Fruit fly (Drosophila melanogaster) whole organism, embryonic: Measurements from ENCODE around the gene CG33282.

Source experiments
- Atf6 ChIP-seq: fragments of 200-800 bp; sonication (Bioruptor generic); IDR thresholded peaks from 2 replicates; pipeline ENCODE4 v1.3.6; 2022; ENCODE audit warnings: missing biosample characterization, missing genetic modification characterization
- Bgb ChIP-seq: fragments of 200-800 bp; sonication (Bioruptor generic); IDR thresholded peaks from 2 replicates; pipeline ENCODE4 v1.3.6; 2022; ENCODE audit warnings: missing biosample characterization, missing genetic modification characterization; ENCODE audit not compliant: partially characterized antibody
- Blimp-1 ChIP-seq: fragments of 200-800 bp; sonication (Bioruptor generic); optimal IDR thresholded peaks from 3 replicates; lab custom pipeline; 2018; ENCODE audit warnings: missing biosample characterization, missing genetic modification characterization, mild to moderate bottlenecking, moderate library complexity, missing genetic modification reagents
- CG10321 ChIP-seq: fragments of 200-800 bp; sonication (Bioruptor generic); IDR thresholded peaks from 2 replicates; pipeline ENCODE4 v1.3.6; 2022; ENCODE audit warnings: missing biosample characterization, missing genetic modification characterization
- CG13123 ChIP-seq: fragments of 200-800 bp; sonication (Bioruptor generic); optimal IDR thresholded peaks from 2 replicates; lab custom pipeline; 2016; ENCODE audit warnings: missing biosample characterization, missing genetic modification characterization
- CG13424 ChIP-seq: fragments of 200-800 bp; sonication (Bioruptor generic); optimal IDR thresholded peaks from 2 replicates; lab custom pipeline; 2019; ENCODE audit warnings: missing biosample characterization, mild to moderate bottlenecking, missing genetic modification characterization, moderate library complexity
- CG14441 ChIP-seq: fragments of 200-800 bp; sonication (Bioruptor generic); IDR thresholded peaks from 2 replicates; pipeline ENCODE4 v1.3.6; 2022; ENCODE audit warnings: missing biosample characterization, missing genetic modification characterization
- CG14710 ChIP-seq: fragments of 200-800 bp; sonication (Bioruptor generic); optimal IDR thresholded peaks from 3 replicates; lab custom pipeline; 2019; ENCODE audit warnings: missing biosample characterization, mild to moderate bottlenecking, missing genetic modification characterization, moderate library complexity
- CG15601 ChIP-seq: fragments of 200-800 bp; sonication (Bioruptor generic); optimal IDR thresholded peaks from 3 replicates; lab custom pipeline; 2019; ENCODE audit warnings: missing biosample characterization, mild to moderate bottlenecking, missing genetic modification characterization, moderate library complexity
- CG1603 ChIP-seq: fragments of 200-800 bp; sonication (Bioruptor generic); optimal IDR thresholded peaks from 2 replicates; lab custom pipeline; 2019; ENCODE audit warnings: missing biosample characterization, mild to moderate bottlenecking, missing genetic modification characterization, moderate library complexity
- CG18599 ChIP-seq: fragments of 200-800 bp; sonication (Bioruptor generic); optimal IDR thresholded peaks from 3 replicates; lab custom pipeline; 2017; ENCODE audit warnings: missing biosample characterization, missing genetic modification characterization, mild to moderate bottlenecking, moderate library complexity, missing genetic modification reagents
- CG2116 ChIP-seq: fragments of 200-800 bp; sonication (Bioruptor generic); optimal IDR thresholded peaks from 3 replicates; lab custom pipeline; 2018; ENCODE audit warnings: missing biosample characterization, mild to moderate bottlenecking, missing genetic modification characterization
- CG3163 ChIP-seq: fragments of 200-800 bp; sonication (Bioruptor generic); optimal IDR thresholded peaks from 3 replicates; lab custom pipeline; 2016; ENCODE audit warnings: missing biosample characterization, missing genetic modification characterization
- CG32767 ChIP-seq: fragments of 200-800 bp; sonication (Bioruptor generic); IDR thresholded peaks from 2 replicates; pipeline ENCODE4 v1.3.6; 2022; ENCODE audit warnings: missing biosample characterization, missing genetic modification characterization
- CG43689 ChIP-seq: fragments of 200-800 bp; sonication (Bioruptor generic); IDR thresholded peaks from 2 replicates; pipeline ENCODE4 v1.3.6; 2022; ENCODE audit warnings: missing biosample characterization, missing genetic modification characterization
- CG4820 ChIP-seq: fragments of 200-800 bp; sonication (Bioruptor generic); optimal IDR thresholded peaks from 3 replicates; lab custom pipeline; 2016; ENCODE audit warnings: missing biosample characterization, missing genetic modification characterization
- CG4854 ChIP-seq: fragments of 200-800 bp; sonication (Bioruptor generic); optimal IDR thresholded peaks from 2 replicates; lab custom pipeline; 2016; ENCODE audit warnings: missing biosample characterization, missing genetic modification characterization, inconsistent platforms
- CG5245 ChIP-seq: fragments of 200-800 bp; sonication (Bioruptor generic); optimal IDR thresholded peaks from 3 replicates; lab custom pipeline; 2016; ENCODE audit warnings: missing biosample characterization, missing genetic modification characterization
- CG7271 ChIP-seq: fragments of 200-800 bp; sonication (Bioruptor generic); optimal IDR thresholded peaks from 2 replicates; lab custom pipeline; 2018; ENCODE audit warnings: missing biosample characterization, mild to moderate bottlenecking, missing genetic modification characterization, moderate library complexity
- CG8478 ChIP-seq: fragments of >200 bp; optimal IDR thresholded peaks from 2 replicates; lab custom pipeline; 2018
- CG9437 ChIP-seq: fragments of 200-800 bp; sonication (Bioruptor generic); optimal IDR thresholded peaks from 2 replicates; lab custom pipeline; 2018; ENCODE audit warnings: missing biosample characterization, mild to moderate bottlenecking, missing genetic modification characterization
- CG9932 ChIP-seq: fragments of 200-800 bp; sonication (Bioruptor generic); IDR thresholded peaks from 2 replicates; pipeline ENCODE4 v1.3.6; 2022; ENCODE audit warnings: missing biosample characterization, missing genetic modification characterization
- D19A ChIP-seq: fragments of 200-800 bp; optimal IDR thresholded peaks from 3 replicates; lab custom pipeline; 2019; ENCODE audit warnings: missing biosample characterization, mild to moderate bottlenecking, missing genetic modification characterization, moderate library complexity
- Dip2 ChIP-seq: fragments of 200-800 bp; sonication (Bioruptor generic); IDR thresholded peaks from 2 replicates; pipeline ENCODE4 v1.3.6; 2022; ENCODE audit warnings: missing biosample characterization, missing genetic modification characterization
- Hr3 ChIP-seq: fragments of 200-800 bp; sonication (Bioruptor generic); optimal IDR thresholded peaks from 3 replicates; lab custom pipeline; 2016; ENCODE audit warnings: missing biosample characterization, missing genetic modification characterization
- Hr51 ChIP-seq, 2 experiments: fragments of 200-800 bp; sonication (Bioruptor generic); optimal IDR thresholded peaks; 2 replicates in 1 of 2; 3 replicates in 1 of 2; lab custom pipeline; 2016 to 2018; ENCODE audit warnings: missing biosample characterization in 2 of 2, missing genetic modification characterization in 2 of 2, mild to moderate bottlenecking in 1 of 2, moderate library complexity in 1 of 2
- Max ChIP-seq: fragments of 200-800 bp; sonication (Bioruptor generic); optimal IDR thresholded peaks from 2 replicates; lab custom pipeline; 2016; ENCODE audit warnings: missing biosample characterization, mild to moderate bottlenecking, missing genetic modification characterization
- NC2α ChIP-seq: fragments of 200-800 bp; sonication (Bioruptor generic); optimal IDR thresholded peaks from 2 replicates; lab custom pipeline; 2016; ENCODE audit warnings: missing biosample characterization, missing genetic modification characterization
- Neu2 ChIP-seq: fragments of 200-800 bp; sonication (Bioruptor generic); optimal IDR thresholded peaks from 3 replicates; lab custom pipeline; 2016; ENCODE audit warnings: missing biosample characterization, missing genetic modification characterization, borderline replicate concordance
- Ptx1 ChIP-seq: fragments of 200-800 bp; sonication (Bioruptor generic); IDR thresholded peaks from 2 replicates; pipeline ENCODE4 v1.3.6; 2022; ENCODE audit warnings: missing biosample characterization, missing genetic modification characterization
- Sin3A ChIP-seq: fragments of >200 bp; optimal IDR thresholded peaks from 2 replicates; lab custom pipeline; 2018
- Stat92E ChIP-seq, 3 experiments: fragments of >200 bp in 2 of 3; fragments of 200-800 bp in 1 of 3; sonication (Bioruptor generic) in 1 of 3; optimal IDR thresholded peaks; 2 replicates each; lab custom pipeline; 2017 to 2019; ENCODE audit warnings: missing biosample characterization in 3 of 3, missing genetic modification characterization in 3 of 3, mild to moderate bottlenecking in 1 of 3, moderate library complexity in 1 of 3
- Tbp ChIP-seq: fragments of >200 bp; optimal IDR thresholded peaks from 2 replicates; lab custom pipeline; 2018; ENCODE audit warnings: missing biosample characterization, missing genetic modification characterization
- ara ChIP-seq: fragments of 200-800 bp; sonication (Bioruptor generic); IDR thresholded peaks from 2 replicates; pipeline ENCODE4 v1.3.6; 2022; ENCODE audit warnings: missing biosample characterization, missing genetic modification characterization
- dpn ChIP-seq, 2 experiments: fragments of 200-800 bp; sonication (Bioruptor generic); optimal IDR thresholded peaks; 3 replicates each; lab custom pipeline; 2016; ENCODE audit warnings: missing biosample characterization in 2 of 2, missing genetic modification characterization in 2 of 2
- en ChIP-seq: fragments of 200-800 bp; sonication (Bioruptor generic); optimal IDR thresholded peaks from 2 replicates; lab custom pipeline; 2016; ENCODE audit warnings: missing biosample characterization, missing genetic modification characterization
- fd3F ChIP-seq: fragments of 200-800 bp; sonication (Bioruptor generic); optimal IDR thresholded peaks from 2 replicates; lab custom pipeline; 2018; ENCODE audit warnings: missing biosample characterization, mild to moderate bottlenecking, missing genetic modification characterization, moderate library complexity
- gt ChIP-seq: fragments of 200-800 bp; sonication (Bioruptor generic); IDR thresholded peaks from 2 replicates; pipeline ENCODE4 v1.3.6; 2022; ENCODE audit warnings: missing biosample characterization, missing genetic modification characterization
- jigr1 ChIP-seq: fragments of 200-800 bp; sonication (Bioruptor generic); IDR thresholded peaks from 3 replicates; pipeline ENCODE4 v1.3.6; 2022; ENCODE audit warnings: missing biosample characterization, missing genetic modification characterization
- kay ChIP-seq: fragments of 200-800 bp; sonication (Bioruptor generic); optimal IDR thresholded peaks from 2 replicates; lab custom pipeline; 2016; ENCODE audit warnings: missing biosample characterization, missing genetic modification characterization
- luna ChIP-seq: fragments of 200-800 bp; sonication (Bioruptor generic); optimal IDR thresholded peaks from 2 replicates; lab custom pipeline; 2016; ENCODE audit warnings: missing biosample characterization, missing genetic modification characterization
- onecut ChIP-seq: fragments of 200-800 bp; sonication (Bioruptor generic); IDR thresholded peaks from 2 replicates; pipeline ENCODE4 v1.3.6; 2022; ENCODE audit warnings: missing biosample characterization, missing genetic modification characterization
- pita ChIP-seq: fragments of 200-800 bp; sonication (Bioruptor generic); optimal IDR thresholded peaks from 2 replicates; lab custom pipeline; 2017; ENCODE audit warnings: missing biosample characterization, mild to moderate bottlenecking, missing genetic modification characterization
- pzg ChIP-seq: fragments of 200-800 bp; sonication (Bioruptor generic); optimal IDR thresholded peaks from 3 replicates; lab custom pipeline; 2018; ENCODE audit warnings: missing biosample characterization, mild to moderate bottlenecking, missing genetic modification characterization, moderate library complexity
- ranshi ChIP-seq: fragments of 200-800 bp; sonication (Bioruptor generic); IDR thresholded peaks from 2 replicates; pipeline ENCODE4 v1.3.6; 2022; ENCODE audit warnings: missing biosample characterization, missing genetic modification characterization
- schlank ChIP-seq: fragments of 200-800 bp; sonication (Bioruptor generic); optimal IDR thresholded peaks from 2 replicates; lab custom pipeline; 2018; ENCODE audit warnings: missing biosample characterization, mild to moderate bottlenecking, missing genetic modification characterization
- so ChIP-seq: fragments of 200-800 bp; sonication (Bioruptor generic); IDR thresholded peaks from 3 replicates; pipeline ENCODE4 v1.3.6; 2022; ENCODE audit warnings: missing biosample characterization, missing genetic modification characterization
- unc-4 ChIP-seq: fragments of 200-800 bp; sonication (Bioruptor generic); IDR thresholded peaks from 2 replicates; pipeline ENCODE4 v1.3.6; 2022; ENCODE audit warnings: missing biosample characterization, missing genetic modification characterization; ENCODE audit not compliant: partially characterized antibody
- vfl ChIP-seq: fragments of 200-800 bp; sonication (Bioruptor generic); optimal IDR thresholded peaks from 2 replicates; lab custom pipeline; 2016; ENCODE audit warnings: missing biosample characterization, missing genetic modification characterization
- wek ChIP-seq: fragments of 200-800 bp; sonication (Bioruptor generic); optimal IDR thresholded peaks from 3 replicates; lab custom pipeline; 2018; ENCODE audit warnings: missing biosample characterization, mild to moderate bottlenecking, missing genetic modification characterization, moderate library complexity
- wor ChIP-seq: fragments of 200-800 bp; sonication (Bioruptor generic); IDR thresholded peaks from 2 replicates; pipeline ENCODE4 v1.3.6; 2022; ENCODE audit warnings: missing biosample characterization, missing genetic modification characterization
- zf30C ChIP-seq: fragments of 200-800 bp; sonication (Bioruptor generic); optimal IDR thresholded peaks from 3 replicates; lab custom pipeline; 2018; ENCODE audit warnings: missing biosample characterization, mild to moderate bottlenecking, missing genetic modification characterization

The CG33282 gene

dm6 chr2L:3373242-3373641 is 45.5 kb downstream of the CG33282 start, which contains the start of gene GramD1B (continued):
- TF ChIP-seq pzg (peak; percentile 95), CG18599 (GFP tag; lab: Kevin White, UChicago) (no peak), Dip2 (GFP tag; lab: Robert Waterston, UW) (no peak), CG1603 (tag; lab: Kevin White, UChicago) (peak; percentile 78), Atf6 (no peak), jigr1 (no peak), CG32767 (GFP tag; lab: Robert Waterston, UW) (no peak), CG10321 (GFP tag; lab: Robert Waterston, UW) (no peak), fd3F (GFP tag; lab: Kevin White, UChicago) (no peak), CG43689 (no peak), CG14441 (GFP tag; lab: Robert Waterston, UW) (no peak), CG9437 (GFP tag; lab: Kevin White, UChicago) (no peak), gt (GFP tag; lab: Robert Waterston, UW) (no peak), pita (GFP tag; lab: Kevin White, UChicago) (no peak), CG4854 (no peak), D19A (tag; lab: Kevin White, UChicago) (no peak), dpn (GFP tag; optimal IDR thresholded peaks at IDR 0.05; lab: Kevin White, UChicago) (peak in 1 of 2 experiments; percentile 22), Hr3 (GFP tag; lab: Kevin White, UChicago) (no peak), Blimp-1 (GFP tag; lab: Kevin White, UChicago) (no peak), Sin3A (lab: Kevin White, UChicago) (peak; percentile 23), Hr51 (GFP tag; optimal IDR thresholded peaks at IDR 0.05; lab: Kevin White, UChicago) (no peak), en (GFP tag; lab: Kevin White, UChicago) (no peak), CG8478 (lab: Kevin White, UChicago) (no peak), CG5245 (GFP tag; lab: Kevin White, UChicago) (no peak), schlank (tag; lab: Kevin White, UChicago) (no peak), Tbp (no peak), CG13123 (no peak), wek (GFP tag; lab: Kevin White, UChicago) (no peak), NC2α (GFP tag; lab: Kevin White, UChicago) (no peak), CG4820 (no peak), wor (GFP tag; lab: Robert Waterston, UW) (no peak), CG7271 (tag; lab: Kevin White, UChicago) (no peak), CG3163 (no peak), luna (no peak), Bgb (GFP tag; lab: Robert Waterston, UW) (peak; percentile 50), onecut (GFP tag; lab: Robert Waterston, UW) (no peak), so (GFP tag; lab: Robert Waterston, UW) (no peak), unc-4 (GFP tag; lab: Robert Waterston, UW) (peak; percentile 32; the same call in 1 of the 2 replicates), vfl (GFP tag; lab: Kevin White, UChicago) (no peak), CG14710 (tag; lab: Kevin White, UChicago) (peak; percentile 40), Ptx1 (GFP tag; lab: Robert Waterston, UW) (no peak), CG13424 (tag; lab: Kevin White, UChicago) (no peak), Stat92E (GFP tag; optimal IDR thresholded peaks at IDR 0.05; lab: Kevin White, UChicago) (peak in 1 of 3 experiments; percentile 10), CG15601 (tag; lab: Kevin White, UChicago) (peak; percentile 10), CG2116 (GFP tag; lab: Kevin White, UChicago) (peak; percentile 33), ranshi (0 out of 2 replicates have a peak, but pooled peaks have one; percentile 6), kay (GFP tag; lab: Kevin White, UChicago) (no peak), Max (GFP tag; lab: Kevin White, UChicago) (no peak), CG9932 (GFP tag; lab: Robert Waterston, UW) (peak; percentile 61), Neu2 (GFP tag; lab: Kevin White, UChicago) (no peak), ara (no peak), zf30C (no peak)
